Worm (Caenorhabditis elegans) whole organism, L4 larva: ENCODE data around the gene glr-7.

ENCODE experiments used
- F10B5.3 ChIP-seq: sonication (generic microtip); optimal IDR thresholded peaks from 2 replicates; lab custom pipeline; 2016; ENCODE audit warnings: mild to moderate bottlenecking, missing genetic modification characterization, missing compliant biosample characterization
- R02D3.7 ChIP-seq: fragments of 150-350 bp; sonication (generic microtip); optimal IDR thresholded peaks from 3 replicates; lab custom pipeline; 2014; ENCODE audit warnings: missing biosample characterization, missing genetic modification characterization
- T26A8.4 ChIP-seq: fragments of 200-800 bp; sonication (Bioruptor generic); IDR thresholded peaks from 2 replicates; pipeline ENCODE4 v1.3.6; 2022; ENCODE audit warnings: missing genetic modification characterization, missing compliant biosample characterization
- Y105C5A.15 ChIP-seq: fragments of 200-800 bp; sonication (Bioruptor generic); IDR thresholded peaks from 2 replicates; pipeline ENCODE4 v1.3.6; 2022; ENCODE audit warnings: missing genetic modification characterization, missing compliant biosample characterization
- Y48G9A.11 ChIP-seq: fragments of 200-800 bp; sonication (Bioruptor generic); IDR thresholded peaks from 2 replicates; pipeline ENCODE4 v1.3.6; 2022; ENCODE audit warnings: missing genetic modification reagents, missing genetic modification characterization, missing compliant biosample characterization
- Y75B8A.6 ChIP-seq: fragments of 200-800 bp; sonication (Bioruptor generic); IDR thresholded peaks from 2 replicates; pipeline ENCODE4 v1.3.6; 2022; ENCODE audit warnings: missing genetic modification reagents, missing genetic modification characterization, missing compliant biosample characterization
- aha-1 ChIP-seq: fragments of 150-350 bp; peaks from one replicate; lab custom pipeline; 2014; ENCODE audit warnings: missing biosample characterization, missing genetic modification characterization
- arid-1 ChIP-seq: fragments of 200-800 bp; sonication (Bioruptor generic); conservative IDR thresholded peaks from 2 replicates; pipeline ENCODE4 v1.3.6; 2022; ENCODE audit warnings: missing genetic modification reagents, missing genetic modification characterization, missing compliant biosample characterization
- ceh-20 ChIP-seq: fragments of 200-800 bp; sonication (Bioruptor generic); IDR thresholded peaks from 2 replicates; pipeline ENCODE4 v1.3.6; 2022; ENCODE audit warnings: missing genetic modification reagents, missing genetic modification characterization, missing compliant biosample characterization
- ceh-82 ChIP-seq: sonication (generic microtip); optimal IDR thresholded peaks from 2 replicates; lab custom pipeline; 2017; ENCODE audit warnings: missing biosample characterization, missing genetic modification characterization
- daf-16 ChIP-seq, 3 experiments: sonication (generic microtip); optimal IDR thresholded peaks; 2 replicates each; lab custom pipeline; 2016 to 2017; ENCODE audit warnings: missing genetic modification characterization in 3 of 3, missing genetic modification reagents in 3 of 3, mild to moderate bottlenecking in 2 of 3, missing compliant biosample characterization in 2 of 3, missing biosample characterization in 1 of 3, moderate library complexity in 1 of 3
- dmd-6 ChIP-seq: fragments of 200-800 bp; sonication (Bioruptor generic); IDR thresholded peaks from 2 replicates; pipeline ENCODE4 v1.3.6; 2022; ENCODE audit warnings: missing genetic modification reagents, missing genetic modification characterization, missing compliant biosample characterization
- duxl-1 ChIP-seq: sonication (generic microtip); optimal IDR thresholded peaks from 2 replicates; lab custom pipeline; 2016; ENCODE audit warnings: mild to moderate bottlenecking, missing genetic modification characterization, moderate library complexity, missing compliant biosample characterization; ENCODE audit not compliant: poor library complexity
- dve-1 ChIP-seq: sonication (generic microtip); optimal IDR thresholded peaks from 2 replicates; lab custom pipeline; 2017; ENCODE audit warnings: antibody characterized with exemption, mild to moderate bottlenecking, missing genetic modification characterization, missing compliant biosample characterization; ENCODE audit not compliant: insufficient read depth
- fkh-10 ChIP-seq: fragments of 150-350 bp; optimal IDR thresholded peaks from 2 replicates; lab custom pipeline; 2014; ENCODE audit warnings: missing biosample characterization, missing genetic modification reagents, missing genetic modification characterization
- gei-8 ChIP-seq: fragments of 200-800 bp; sonication (Bioruptor generic); optimal IDR thresholded peaks from 2 replicates; lab custom pipeline; 2018; ENCODE audit warnings: mild to moderate bottlenecking, missing genetic modification characterization, missing compliant biosample characterization
- hif-1 ChIP-seq, 2 experiments: sonication (generic microtip); optimal IDR thresholded peaks; 2 replicates each; lab custom pipeline; 2016 to 2017; ENCODE audit warnings: missing compliant biosample characterization in 2 of 2, missing genetic modification characterization in 2 of 2, missing genetic modification reagents in 2 of 2, missing genotype in 2 of 2, mild to moderate bottlenecking in 1 of 2
- hlh-11 ChIP-seq: fragments of 200-800 bp; sonication (Bioruptor generic); optimal IDR thresholded peaks from 2 replicates; lab custom pipeline; 2018; ENCODE audit warnings: mild to moderate bottlenecking, missing genetic modification characterization, missing compliant biosample characterization
- hlh-30 ChIP-seq: sonication (generic microtip); optimal IDR thresholded peaks from 2 replicates; lab custom pipeline; 2017; ENCODE audit warnings: antibody characterized with exemption, mild to moderate bottlenecking, missing genetic modification characterization, missing compliant biosample characterization; ENCODE audit not compliant: insufficient read depth
- lin-13 ChIP-seq: fragments of 150-350 bp; optimal IDR thresholded peaks from 2 replicates; lab custom pipeline; 2014; ENCODE audit warnings: missing biosample characterization, missing genetic modification reagents, missing genetic modification characterization
- lin-15B ChIP-seq: fragments of 150-350 bp; sonication (generic microtip); optimal IDR thresholded peaks from 3 replicates; lab custom pipeline; 2014; ENCODE audit warnings: missing biosample characterization, missing genetic modification characterization
- lin-39 ChIP-seq: fragments of 150-350 bp; optimal IDR thresholded peaks from 2 replicates; lab custom pipeline; 2014; ENCODE audit warnings: missing biosample characterization, missing genetic modification reagents, missing genetic modification characterization
- lsy-2 ChIP-seq, 2 experiments: fragments of 150-350 bp in 1 of 2; sonication (generic microtip) in 1 of 2; optimal IDR thresholded peaks; 2 replicates each; lab custom pipeline; 2014 to 2017; ENCODE audit warnings: missing biosample characterization in 2 of 2, missing genetic modification characterization in 2 of 2
- mdt-29 ChIP-seq: fragments of 200-800 bp; sonication (Bioruptor generic); IDR thresholded peaks from 2 replicates; pipeline ENCODE4 v1.3.6; 2022; ENCODE audit warnings: missing genetic modification reagents, missing genetic modification characterization, missing compliant biosample characterization
- mep-1 ChIP-seq: fragments of 150-350 bp; sonication (generic microtip); optimal IDR thresholded peaks from 3 replicates; lab custom pipeline; 2014; ENCODE audit warnings: missing biosample characterization, missing genetic modification characterization
- mxl-2 ChIP-seq: fragments of 200-800 bp; sonication (Bioruptor generic); conservative IDR thresholded peaks from 2 replicates; pipeline ENCODE4 v1.3.6; 2022; ENCODE audit warnings: missing genetic modification reagents, missing genetic modification characterization, missing compliant biosample characterization
- mxl-3 ChIP-seq: fragments of 200-800 bp; sonication (Bioruptor generic); optimal IDR thresholded peaks from 2 replicates; lab custom pipeline; 2018; ENCODE audit warnings: mild to moderate bottlenecking, missing genetic modification characterization, missing compliant biosample characterization
- nhr-28 ChIP-seq: fragments of 150-350 bp; optimal IDR thresholded peaks from 2 replicates; lab custom pipeline; 2014; ENCODE audit warnings: missing biosample characterization, missing genetic modification characterization
- nhr-6 ChIP-seq: fragments of 150-350 bp; optimal IDR thresholded peaks from 2 replicates; lab custom pipeline; 2014; ENCODE audit warnings: missing biosample characterization, missing genetic modification characterization
- nhr-76 ChIP-seq: fragments of 150-350 bp; optimal IDR thresholded peaks from 2 replicates; lab custom pipeline; 2014; ENCODE audit warnings: missing biosample characterization, missing genetic modification characterization
- nhr-77 ChIP-seq: fragments of 150-350 bp; optimal IDR thresholded peaks from 2 replicates; lab custom pipeline; 2014; ENCODE audit warnings: missing biosample characterization, missing genetic modification characterization
- php-3 ChIP-seq: fragments of 200-800 bp; sonication (Bioruptor generic); IDR thresholded peaks from 2 replicates; pipeline ENCODE4 v1.3.6; 2022; ENCODE audit warnings: missing genetic modification reagents, missing genetic modification characterization, missing compliant biosample characterization
- pqm-1 ChIP-seq: sonication (generic microtip); optimal IDR thresholded peaks from 2 replicates; lab custom pipeline; 2017; ENCODE audit warnings: missing biosample characterization, missing genetic modification characterization
- set-16 ChIP-seq: fragments of 200-800 bp; sonication (Bioruptor generic); IDR thresholded peaks from 2 replicates; pipeline ENCODE4 v1.3.6; 2022; ENCODE audit warnings: missing genetic modification reagents, missing genetic modification characterization, missing compliant biosample characterization
- snpc-1.2 ChIP-seq: fragments of 200-800 bp; sonication (Bioruptor generic); IDR thresholded peaks from 2 replicates; pipeline ENCODE4 v1.3.6; 2022; ENCODE audit warnings: missing genetic modification reagents, missing genetic modification characterization, missing compliant biosample characterization
- spr-3 ChIP-seq: fragments of 200-800 bp; sonication (Bioruptor generic); optimal IDR thresholded peaks from 2 replicates; lab custom pipeline; 2018; ENCODE audit warnings: mild to moderate bottlenecking, missing genetic modification characterization, missing compliant biosample characterization
- unc-130 ChIP-seq: sonication (generic microtip); optimal IDR thresholded peaks from 2 replicates; lab custom pipeline; 2016; ENCODE audit warnings: missing genetic modification reagents, missing genetic modification characterization, missing compliant biosample characterization
- unc-39 ChIP-seq: sonication (generic microtip); optimal IDR thresholded peaks from 2 replicates; lab custom pipeline; 2017; ENCODE audit warnings: missing biosample characterization, missing genetic modification characterization
- unc-62 ChIP-seq, 3 experiments: fragments of 150-350 bp in 1 of 3; sonication (generic microtip); optimal IDR thresholded peaks in 2 of 3; peaks in 1 of 3; 1 replicate in 1 of 3; 2 replicates in 2 of 3; lab custom pipeline; 2014 to 2017; ENCODE audit warnings: missing biosample characterization in 3 of 3, missing genetic modification characterization in 3 of 3, missing genetic modification reagents in 3 of 3, missing genotype in 1 of 3
- ztf-7 ChIP-seq: fragments of 150-350 bp; optimal IDR thresholded peaks from 2 replicates; lab custom pipeline; 2014; ENCODE audit warnings: missing biosample characterization, missing genetic modification characterization

Gene glr-7

ce11 chrX:2382227-2382626, 37.5 kb downstream of the glr-7 start (continued):
- TF ChIP-seq dve-1 (tag; lab: Kevin White, UChicago) = peak; percentile 66

- TF ChIP-seq unc-39 (tag; lab: Kevin White, UChicago) (no peak), ztf-7 (no peak), php-3 (no peak), R02D3.7 (no peak), lsy-2 (tag; optimal IDR thresholded peaks at IDR 0.05; lab: Kevin White, UChicago) (no peak), gei-8 (GFP tag; lab: Kevin White, UChicago) (no peak), duxl-1 (tag; lab: Kevin White, UChicago) (no peak), Y105C5A.15 (GFP tag; lab: Robert Waterston, UW) (no peak), mxl-2 (no peak), Y75B8A.6 (GFP tag; lab: Robert Waterston, UW) (no peak), F10B5.3 (tag; lab: Kevin White, UChicago) (no peak), ceh-82 (tag; lab: Kevin White, UChicago) (no peak), T26A8.4 (GFP tag; lab: Robert Waterston, UW) (no peak), hif-1 (tag; optimal IDR thresholded peaks at IDR 0.05; lab: Kevin White, UChicago) (no peak)
These were observed 38.4 kb downstream of the glr-7 start, which contains the start of gene F47G3.4 for ce11 chrX:2381282-2381681. Gene F47G3.4 (plus strand): TSS chrX:2381582.

- TF ChIP-seq hlh-30 (tag; lab: Kevin White, UChicago) (peak; percentile 36), nhr-28 (tag; lab: Kevin White, UChicago) (peak; percentile 44), daf-16 (GFP tag; optimal IDR thresholded peaks at IDR 0.05; lab: Kevin White, UChicago) (peak in 1 of 2 experiments; percentile 4), daf-16 (tag; optimal IDR thresholded peaks at IDR 0.05; lab: Kevin White, UChicago) (no peak), set-16 (GFP tag; lab: Robert Waterston, UW) (no peak)
These were observed 38.9 kb downstream of the glr-7 start for ce11 chrX:2380818-2381217.

ce11 chrX:2375300-2376035, 44.2 kb downstream of the glr-7 start, which contains the start of gene F47G3.3:
Gene F47G3.3 (plus strand): TSS chrX:2375985.
- TF ChIP-seq lin-39 (no peak), lin-15B (tag; lab: Kevin White, UChicago) (no peak), aha-1 (peak; percentile 60)
- TF ChIP-seq, all 104 proteins: peak for 1

ce11 chrX:2372134-2372533, 47.5 kb downstream of the glr-7 start:
- peak; percentile 78 for TF ChIP-seq pqm-1 (tag; lab: Kevin White, UChicago)
- no peak for TF ChIP-seq nhr-76
- no peak for TF ChIP-seq php-3
- peak; percentile 63 for TF ChIP-seq dve-1 (tag; lab: Kevin White, UChicago)
- TF ChIP-seq unc-62 (GFP tag; optimal IDR thresholded peaks at IDR 0.05 in 1 of 2; lab: Kevin White, UChicago) = no peak
- no peak for TF ChIP-seq unc-62 (tag; optimal IDR thresholded peaks at IDR 0.05; lab: Kevin White, UChicago)
- no peak for TF ChIP-seq Y48G9A.11
- no peak for TF ChIP-seq daf-16 (GFP tag; optimal IDR thresholded peaks at IDR 0.05; lab: Kevin White, UChicago)
- TF ChIP-seq daf-16 (tag; optimal IDR thresholded peaks at IDR 0.05; lab: Kevin White, UChicago) = peak; percentile 82
- TF ChIP-seq mxl-3 (GFP tag; lab: Kevin White, UChicago) = peak; percentile 52
- TF ChIP-seq fkh-10 = no peak
- no peak for TF ChIP-seq arid-1 (GFP tag; lab: Robert Waterston, UW)
- no peak for TF ChIP-seq ceh-20 (GFP tag; lab: Robert Waterston, UW)
- TF ChIP-seq spr-3 = no peak
- TF ChIP-seq unc-130 (GFP tag; lab: Kevin White, UChicago) = no peak
- peak; percentile 9 for TF ChIP-seq lin-13
- TF ChIP-seq dmd-6 = peak; percentile 59
- TF ChIP-seq F10B5.3 (tag; lab: Kevin White, UChicago) = no peak
- no peak for TF ChIP-seq mdt-29 (GFP tag; lab: Robert Waterston, UW)
- TF ChIP-seq snpc-1.2 (GFP tag; lab: Robert Waterston, UW) = no peak
- peak; percentile 35 for TF ChIP-seq mep-1 (tag; lab: Kevin White, UChicago)
- TF ChIP-seq lin-39 = no peak
- peak; percentile 69 for TF ChIP-seq hlh-11 (tag; lab: Kevin White, UChicago)
- no peak for TF ChIP-seq duxl-1 (tag; lab: Kevin White, UChicago)
- peak; percentile 65 for TF ChIP-seq nhr-28 (tag; lab: Kevin White, UChicago)
- TF ChIP-seq nhr-77 (tag; lab: Kevin White, UChicago) = peak; percentile 21
- TF ChIP-seq lsy-2 (tag; optimal IDR thresholded peaks at IDR 0.05; lab: Kevin White, UChicago) = no peak
- peak; percentile 79 for TF ChIP-seq aha-1
- peak; percentile 46 for TF ChIP-seq nhr-6
